Worm (Caenorhabditis elegans) whole organism, young adult: Measurements from ENCODE around the gene F52H2.15.

ENCODE experiments used
- F37B4.10 ChIP-seq: fragments of 200-800 bp; sonication (Bioruptor generic); IDR thresholded peaks from 2 replicates; pipeline ENCODE4 v1.3.6; 2022; ENCODE audit warnings: missing genetic modification characterization, missing compliant biosample characterization
- ama-1 ChIP-seq, 3 experiments: fragments of 150-350 bp in 1 of 3; sonication (generic microtip) in 2 of 3; optimal IDR thresholded peaks; 2 replicates each; lab custom pipeline; 2014 to 2018; ENCODE audit warnings: missing biosample characterization in 2 of 3, missing genetic modification characterization in 2 of 3, missing genetic modification reagents in 2 of 3
- bed-1 ChIP-seq: fragments of 200-800 bp; sonication (Bioruptor generic); IDR thresholded peaks from 2 replicates; pipeline ENCODE4 v1.3.6; 2022; ENCODE audit warnings: missing genetic modification reagents, missing genetic modification characterization, missing compliant biosample characterization
- cebp-1 ChIP-seq, 2 experiments: fragments of 200-800 bp in 1 of 2; sonication (Bioruptor generic) in 1 of 2; sonication (generic microtip) in 1 of 2; IDR thresholded peaks in 1 of 2; optimal IDR thresholded peaks in 1 of 2; 2 replicates each; pipeline versions ENCODE4 v1.3.6 to Lab custom; 2017 to 2022; ENCODE audit warnings: missing compliant biosample characterization in 2 of 2, missing genetic modification characterization in 2 of 2, mild to moderate bottlenecking in 1 of 2, missing genetic modification reagents in 1 of 2, moderate library complexity in 1 of 2
- ceh-79 ChIP-seq: sonication (generic microtip); optimal IDR thresholded peaks from 2 replicates; lab custom pipeline; 2017; ENCODE audit warnings: mild to moderate bottlenecking, missing genetic modification characterization, missing compliant biosample characterization
- dpl-1 ChIP-seq: fragments of 150-350 bp; optimal IDR thresholded peaks from 2 replicates; lab custom pipeline; 2014; ENCODE audit warnings: missing biosample characterization, missing genetic modification reagents, missing genetic modification characterization
- gei-17 ChIP-seq: fragments of 200-800 bp; sonication (Bioruptor generic); optimal IDR thresholded peaks from 2 replicates; lab custom pipeline; 2018; ENCODE audit warnings: mild to moderate bottlenecking, missing genetic modification characterization, missing compliant biosample characterization
- lag-1 ChIP-seq: fragments of 200-800 bp; sonication (Bioruptor generic); IDR thresholded peaks from 2 replicates; pipeline ENCODE4 v1.3.6; 2022; ENCODE audit warnings: missing genetic modification reagents, missing genetic modification characterization, missing compliant biosample characterization
- pha-4 ChIP-seq: fragments of 150-350 bp; sonication (generic microtip); optimal IDR thresholded peaks from 2 replicates; lab custom pipeline; 2014; ENCODE audit warnings: missing biosample characterization, missing genetic modification reagents, missing genetic modification characterization
- rec-8 ChIP-seq, 2 experiments: sonication (generic microtip); optimal IDR thresholded peaks; 2 replicates each; lab custom pipeline; 2016; ENCODE audit warnings: mild to moderate bottlenecking in 2 of 2, missing genetic modification characterization in 2 of 2, missing genetic modification reagents in 2 of 2, missing genotype in 2 of 2, missing biosample characterization in 1 of 2, missing compliant biosample characterization in 1 of 2, moderate library complexity in 1 of 2
- sea-2 ChIP-seq: fragments of 200-800 bp; sonication (Bioruptor generic); IDR thresholded peaks from 2 replicates; pipeline ENCODE4 v1.3.6; 2022; ENCODE audit warnings: missing genetic modification characterization, missing compliant biosample characterization
- snpc-4 ChIP-seq, 5 experiments: fragments of 150-350 bp in 1 of 5; sonication (generic microtip) in 4 of 5; optimal IDR thresholded peaks; 2 replicates each; lab custom pipeline; 2014 to 2018; ENCODE audit warnings: missing genetic modification characterization in 5 of 5, missing biosample characterization in 3 of 5, antibody characterized with exemption in 2 of 5, mild to moderate bottlenecking in 2 of 5, missing compliant biosample characterization in 2 of 5, missing genotype in 2 of 5, moderate library complexity in 2 of 5, missing genetic modification reagents in 1 of 5
- tbx-9 ChIP-seq: sonication (generic microtip); optimal IDR thresholded peaks from 2 replicates; lab custom pipeline; 2016; ENCODE audit warnings: borderline replicate concordance, missing genetic modification characterization, inconsistent platforms, missing compliant biosample characterization
- unc-62 ChIP-seq: fragments of 150-350 bp; optimal IDR thresholded peaks from 2 replicates; lab custom pipeline; 2014; ENCODE audit warnings: missing biosample characterization, missing genetic modification reagents, missing genetic modification characterization

DNA sequence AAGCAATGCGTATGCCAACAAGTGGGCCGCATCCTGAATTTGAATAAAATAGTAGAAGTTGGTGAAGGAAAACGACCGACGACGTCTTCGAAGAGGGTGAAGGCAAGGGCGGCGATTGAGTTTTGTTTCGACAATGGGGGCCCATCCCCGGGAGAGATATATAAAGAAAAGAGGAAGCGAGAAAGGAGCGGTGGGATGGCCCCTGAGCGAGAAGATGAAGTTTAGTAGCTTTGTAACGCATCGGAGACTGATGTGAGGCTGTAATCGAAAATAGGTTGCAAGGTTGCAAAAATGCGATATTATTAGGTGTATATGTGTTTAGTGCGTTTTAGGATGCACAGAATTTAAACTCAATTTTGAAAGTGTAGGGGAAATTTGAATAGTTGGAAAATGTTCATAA lies 42.5 kb upstream of the F52H2.15 start:
- TF ChIP-seq unc-62 (GFP tag; lab: Kevin White, UChicago) (no peak), sea-2 (GFP tag; lab: Robert Waterston, UW) (no peak), lag-1 (no peak), pha-4 (tag; lab: Kevin White, UChicago) (no peak), ama-1 (optimal IDR thresholded peaks at IDR 0.05; lab: Kevin White, UChicago) (no peak), ama-1 (GFP tag; optimal IDR thresholded peaks at IDR 0.05; lab: Kevin White, UChicago) (no peak), tbx-9 (tag; lab: Kevin White, UChicago) (no peak), snpc-4 (GFP tag; optimal IDR thresholded peaks at IDR 0.05; lab: Kevin White, UChicago) (no peak), snpc-4 (tag; optimal IDR thresholded peaks at IDR 0.05; lab: Kevin White, UChicago) (no peak), bed-1 (GFP tag; lab: Robert Waterston, UW) (no peak), cebp-1 (GFP tag; IDR thresholded peaks at IDR 0.05; lab: Robert Waterston, UW) (no peak), cebp-1 (tag; optimal IDR thresholded peaks at IDR 0.05; lab: Kevin White, UChicago) (no peak), ceh-79 (tag; lab: Kevin White, UChicago) (no peak), F37B4.10 (GFP tag; lab: Robert Waterston, UW) (no peak), gei-17 (GFP tag; lab: Kevin White, UChicago) (no peak), dpl-1 (no peak), rec-8 (tag; optimal IDR thresholded peaks at IDR 0.05; lab: Kevin White, UChicago) (no peak)
